Worm (Caenorhabditis elegans) whole organism, dauer: ENCODE results near the gene ZC204.6.
"Not testable (repeated sequence)": the region's sequence is repeated elsewhere in the genome, so short reads cannot be mapped to it uniquely, and the experiment has no call there.

Source experiments
- unc-62 ChIP-seq: sonication (generic microtip); optimal IDR thresholded peaks from 2 replicates; lab custom pipeline; 2017; ENCODE audit warnings: missing biosample characterization, missing genetic modification reagents, missing genetic modification characterization

Gene ZC204.6

DNA sequence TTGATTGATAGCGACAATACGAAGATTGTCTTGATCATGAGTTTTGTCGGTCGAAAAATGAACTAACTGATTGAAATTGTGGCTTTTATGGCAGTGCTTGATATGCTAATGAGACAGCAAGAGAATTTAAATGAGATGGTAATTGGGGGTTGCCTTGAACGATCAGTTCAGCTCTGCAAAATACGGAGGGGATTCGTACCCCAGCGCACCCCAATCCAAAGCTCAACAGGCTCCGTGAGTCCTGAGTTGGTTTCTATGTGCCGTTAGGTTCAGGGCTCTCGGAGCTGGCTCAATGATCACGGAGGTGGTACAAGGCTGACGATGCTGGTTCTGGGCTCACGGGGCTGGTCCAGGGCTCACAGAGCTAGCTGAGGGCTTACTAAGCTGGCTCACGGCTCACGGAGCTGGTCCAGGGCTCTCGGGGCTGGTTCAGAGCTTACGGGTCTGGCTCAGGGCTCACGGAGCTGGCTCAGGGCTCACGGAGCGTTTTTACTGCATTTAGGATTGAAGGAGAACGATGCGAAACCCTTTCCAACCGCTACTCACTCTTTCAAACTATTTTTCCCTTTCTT is at the start of gene ZC204.6:
Gene ZC204.6, minus strand, starts transcription at position 51 of the 572 bp plus-strand sequence.
- TF ChIP-seq unc-62 (GFP tag; lab: Kevin White, UChicago), result no peak

DNA sequence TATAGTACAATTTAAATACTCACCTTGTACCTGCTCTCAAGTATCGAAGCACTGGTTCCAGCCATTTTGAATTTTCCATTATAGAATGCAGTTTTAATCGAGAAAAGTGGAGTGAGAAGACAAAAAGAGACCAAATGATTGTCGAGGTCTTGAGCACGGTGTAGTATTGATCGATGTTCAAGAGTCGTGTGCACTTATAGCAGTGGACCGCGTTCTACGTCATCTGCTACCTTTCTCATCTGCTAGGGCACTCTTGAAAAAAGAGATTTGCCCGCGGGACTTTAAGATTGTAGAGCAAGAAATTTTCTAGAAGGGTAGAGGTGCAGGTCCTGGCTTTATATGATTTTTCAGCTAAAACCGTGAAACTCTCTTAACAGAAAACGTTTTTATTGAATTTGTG is 48.2 kb upstream of the ZC204.6 start, which contains the start of gene fbxc-21:
Gene fbxc-21, minus strand, starts transcription at position 101 of the 400 bp plus-strand sequence.
- no peak for TF ChIP-seq unc-62 (GFP tag; lab: Kevin White, UChicago)

DNA sequence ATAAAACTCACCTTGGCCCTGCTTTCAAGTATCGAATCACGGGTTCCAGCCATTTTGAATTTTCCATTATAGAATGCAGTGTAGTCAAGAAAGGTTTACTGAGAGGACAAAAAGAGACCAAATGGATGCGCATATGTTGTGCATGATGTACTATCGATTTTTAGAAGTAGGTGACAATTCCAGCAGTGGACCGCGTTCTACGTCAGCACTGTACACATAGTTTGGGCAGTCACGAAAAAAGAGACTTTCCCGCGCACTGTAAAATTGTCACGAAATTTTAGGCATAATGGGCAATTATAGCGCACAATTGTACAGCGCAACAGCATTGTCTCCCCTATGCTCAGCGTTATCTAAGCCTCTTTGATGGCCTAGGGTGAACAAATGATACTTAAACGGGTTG is 46.4 kb upstream of the ZC204.6 start, which contains the start of gene fbxc-22:
Gene fbxc-22, minus strand, starts transcription at position 101 of the 400 bp plus-strand sequence.
- TF ChIP-seq unc-62 (GFP tag; lab: Kevin White, UChicago), result no peak

ce11 chrII:1688813-1689212 is 44.2 kb upstream of the ZC204.6 start, which contains the start of the genes fbxb-18 and fbxb-19:
TSS of gene fbxb-18 (minus strand) at chrII:1688913.
TSS of gene fbxb-19 (minus strand) at chrII:1689181.
- TF ChIP-seq unc-62 (GFP tag; lab: Kevin White, UChicago), result no peak

DNA sequence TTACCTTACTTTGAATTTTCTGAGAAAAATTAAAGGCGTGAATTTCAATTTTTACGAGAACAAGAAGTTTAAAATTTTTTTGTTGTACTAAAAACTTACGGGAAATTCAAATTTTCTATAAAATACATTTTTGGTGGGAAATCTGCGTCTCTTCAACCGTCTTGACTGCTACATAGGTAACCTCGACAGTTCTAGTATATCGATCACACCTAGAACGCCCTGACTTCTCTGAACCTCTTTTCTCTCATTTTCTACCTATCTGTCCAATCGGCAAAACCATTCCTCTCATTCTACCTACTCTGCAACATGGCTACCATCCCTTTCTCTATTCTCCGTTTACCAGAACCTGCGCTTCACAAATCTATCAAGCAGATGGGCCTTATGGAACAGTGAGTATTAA is 39.1 kb upstream of the ZC204.6 start, which contains the start of gene fbxb-25:
Gene fbxb-25, plus strand, starts transcription at position 301 of the 400 bp plus-strand sequence.
- TF ChIP-seq unc-62 (GFP tag; lab: Kevin White, UChicago), result no peak

ce11 chrII:1682218-1682617 is 37.6 kb upstream of the ZC204.6 start, which contains the start of gene fbxb-26:
TSS of gene fbxb-26 (plus strand) at chrII:1682518.
- no peak for TF ChIP-seq unc-62 (GFP tag; lab: Kevin White, UChicago)

ce11 chrII:1679081-1679480 is 34.5 kb upstream of the ZC204.6 start, which contains the start of gene irld-36:
TSS of gene irld-36 (plus strand) at chrII:1679381.
- no peak for TF ChIP-seq unc-62 (GFP tag; lab: Kevin White, UChicago)

DNA sequence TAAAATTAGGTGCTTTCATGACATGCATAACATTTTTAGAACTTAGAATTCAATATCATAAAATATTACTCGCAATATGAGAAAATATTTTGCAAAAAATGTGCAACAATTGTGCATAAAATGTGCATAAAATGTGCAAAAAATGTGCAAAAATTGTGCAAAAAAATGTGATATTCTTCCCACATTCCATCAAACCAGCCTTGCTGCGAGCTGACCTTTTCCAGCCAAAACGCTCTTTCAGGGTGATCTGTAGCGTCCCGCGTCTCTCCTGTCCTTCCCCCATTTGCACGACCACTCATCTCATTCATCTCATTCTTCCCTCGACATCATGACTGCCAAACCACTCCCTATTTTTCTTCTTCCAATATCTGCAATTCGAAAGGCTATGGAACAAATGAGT is 31.5 kb upstream of the ZC204.6 start, which contains the start of gene fbxb-17:
Gene fbxb-17, plus strand, starts transcription at position 301 of the 400 bp plus-strand sequence.
- TF ChIP-seq unc-62 (GFP tag; lab: Kevin White, UChicago), result no peak

DNA sequence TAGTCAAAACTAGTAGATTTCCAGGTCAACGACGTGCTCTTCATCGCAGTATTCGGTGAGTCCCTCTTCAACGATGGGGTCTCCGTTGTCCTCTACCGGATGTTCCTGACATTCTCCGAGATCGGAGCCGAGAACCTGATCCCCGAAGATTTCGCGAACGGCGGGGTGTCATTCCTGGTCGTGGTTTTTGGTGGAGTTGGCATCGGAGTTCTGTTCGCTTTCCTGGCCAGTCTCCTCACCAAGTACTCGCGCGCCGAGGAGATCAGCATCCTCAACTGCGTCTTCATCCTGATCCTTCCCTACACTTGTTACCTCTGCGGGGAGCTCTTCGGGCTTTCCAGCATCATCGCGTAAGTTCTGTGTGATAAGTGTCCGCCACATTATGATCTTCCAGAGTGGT is 28.0 kb upstream of the ZC204.6 start:
- no peak for TF ChIP-seq unc-62 (GFP tag; lab: Kevin White, UChicago)

DNA sequence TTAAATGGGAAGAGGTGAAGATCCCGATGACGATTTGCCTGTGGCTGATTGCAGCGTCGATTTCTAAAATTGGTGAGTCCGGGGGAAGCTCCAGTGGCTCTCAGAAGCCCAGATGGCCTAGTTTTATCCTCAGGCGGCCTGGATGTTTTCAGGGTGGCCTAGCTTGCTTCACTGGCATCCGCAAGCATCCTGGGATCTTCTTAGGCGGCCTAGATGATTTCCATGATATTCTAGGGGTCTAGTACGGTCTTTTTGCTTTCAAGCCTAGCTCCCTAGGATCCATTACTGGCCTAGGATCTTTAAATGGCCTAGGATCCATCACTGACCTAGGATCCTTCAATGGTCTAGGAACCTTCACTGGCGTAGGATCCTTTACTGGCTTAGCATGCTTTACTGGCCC is 26.4 kb upstream of the ZC204.6 start:
- TF ChIP-seq unc-62 (GFP tag; lab: Kevin White, UChicago), result no peak

- no peak for TF ChIP-seq unc-62 (GFP tag; lab: Kevin White, UChicago)
These were observed 25.7 kb upstream of the ZC204.6 start, which contains the start of gene nhx-6 for ce11 chrII:1670260-1670879. TSS of gene nhx-6 (plus strand) at chrII:1670829.

ce11 chrII:1668913-1669312 is 24.3 kb upstream of the ZC204.6 start, which contains the start of gene srw-97:
TSS of gene srw-97 (minus strand) at chrII:1669013.
- TF ChIP-seq unc-62 (GFP tag; lab: Kevin White, UChicago), result no peak

- TF ChIP-seq unc-62 (GFP tag; lab: Kevin White, UChicago), result no peak
These were observed 21.4 kb upstream of the ZC204.6 start, which contains the start of gene srlf-29 for ce11 chrII:1666025-1666424. TSS of gene srlf-29 (plus strand) at chrII:1666325.

DNA sequence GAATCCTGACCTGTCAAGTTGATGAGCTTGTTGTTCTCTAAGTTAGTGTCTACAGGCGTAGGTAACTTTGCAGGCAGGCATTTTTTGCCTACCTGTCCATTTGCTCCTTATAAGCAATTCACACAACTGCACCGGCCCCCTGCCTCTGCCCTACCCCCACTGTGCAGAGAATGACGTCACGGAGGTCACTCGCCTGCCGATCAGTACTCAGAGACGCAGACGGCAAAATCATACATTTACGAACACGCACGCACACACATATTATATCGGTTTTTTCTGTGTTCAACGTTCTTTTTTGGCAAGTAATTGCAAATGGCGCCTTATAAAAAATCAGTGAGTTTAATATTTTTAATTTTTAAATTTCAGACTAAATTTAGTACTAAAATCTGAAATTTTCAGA is 18.9 kb upstream of the ZC204.6 start, which contains the start of gene duxl-1:
Gene duxl-1, plus strand, starts transcription at position 184 of the 400 bp plus-strand sequence.
- no peak for TF ChIP-seq unc-62 (GFP tag; lab: Kevin White, UChicago)

DNA sequence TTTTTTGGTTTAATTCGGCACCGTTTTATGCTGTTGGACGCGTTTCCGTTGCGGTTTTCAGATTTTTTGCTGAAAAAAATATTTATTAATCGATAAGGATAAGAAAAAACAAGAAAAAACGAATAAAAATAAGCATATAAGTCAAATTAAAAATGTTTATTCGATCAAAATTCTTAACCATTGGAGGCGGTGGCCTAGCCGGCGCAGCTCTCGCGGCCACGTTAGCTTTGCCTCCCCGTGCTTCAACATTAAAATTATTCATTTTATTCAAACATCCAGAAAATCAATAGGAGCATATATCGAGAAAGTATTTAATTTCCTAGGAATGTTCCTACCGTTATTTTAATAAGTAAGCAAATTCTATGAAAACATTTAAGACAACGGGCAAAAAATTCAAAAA is 18.3 kb upstream of the ZC204.6 start, which contains the start of gene ZC204.14:
Gene ZC204.14, minus strand, starts transcription at position 69 of the 400 bp plus-strand sequence.
- no peak for TF ChIP-seq unc-62 (GFP tag; lab: Kevin White, UChicago)

DNA sequence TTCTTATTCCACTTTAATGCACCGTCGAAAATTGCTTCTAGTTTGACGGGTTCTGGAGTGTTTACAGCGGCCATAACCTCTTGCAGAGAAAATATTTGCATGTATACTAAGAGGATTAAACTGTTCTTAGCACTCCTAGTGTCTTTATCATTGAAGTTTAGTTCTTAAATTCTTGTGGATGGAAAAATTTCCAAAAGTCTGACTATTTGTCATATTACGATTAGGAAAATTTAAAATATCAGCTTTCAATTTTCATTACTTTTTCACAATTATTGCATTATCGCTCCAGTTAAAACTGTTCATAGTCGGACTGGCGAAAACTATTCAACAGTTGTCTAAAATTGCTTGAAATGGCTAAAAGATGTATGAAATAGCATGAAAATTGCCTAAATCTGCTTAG is 16.3 kb upstream of the ZC204.6 start, which contains the start of gene ZC204.13:
Gene ZC204.13, minus strand, starts transcription at position 101 of the 400 bp plus-strand sequence.
- not testable (repeated sequence) for TF ChIP-seq unc-62 (GFP tag; lab: Kevin White, UChicago)
